Fruit fly (Drosophila melanogaster) whole organism, embryonic: ENCODE measurements around the gene RpS28a.

ENCODE experiments used
- ATbp ChIP-seq: fragments of 200-800 bp; sonication (Bioruptor generic); optimal IDR thresholded peaks from 2 replicates; lab custom pipeline; 2017; ENCODE audit warnings: missing biosample characterization, mild to moderate bottlenecking, missing genetic modification characterization, missing genetic modification reagents
- CG10209 ChIP-seq: fragments of 200-800 bp; sonication (Bioruptor generic); optimal IDR thresholded peaks from 3 replicates; lab custom pipeline; 2017; ENCODE audit warnings: missing biosample characterization, mild to moderate bottlenecking, missing genetic modification characterization, missing genetic modification reagents
- CG12155 ChIP-seq: fragments of 200-800 bp; sonication (Bioruptor generic); optimal IDR thresholded peaks from 3 replicates; lab custom pipeline; 2016; ENCODE audit warnings: missing biosample characterization, missing genetic modification characterization
- CG12744 ChIP-seq: fragments of 200-800 bp; sonication (Bioruptor generic); optimal IDR thresholded peaks from 2 replicates; lab custom pipeline; 2016; ENCODE audit warnings: missing biosample characterization, missing genetic modification characterization
- CG13624 ChIP-seq: fragments of 200-800 bp; sonication (Bioruptor generic); optimal IDR thresholded peaks from 2 replicates; lab custom pipeline; 2016; ENCODE audit warnings: missing biosample characterization, missing genetic modification characterization
- CG15696 ChIP-seq: fragments of 200-800 bp; sonication (Bioruptor generic); optimal IDR thresholded peaks from 2 replicates; lab custom pipeline; 2019; ENCODE audit warnings: missing biosample characterization, mild to moderate bottlenecking, missing genetic modification characterization, moderate library complexity
- CG1603 ChIP-seq: fragments of 200-800 bp; sonication (Bioruptor generic); optimal IDR thresholded peaks from 2 replicates; lab custom pipeline; 2019; ENCODE audit warnings: missing biosample characterization, mild to moderate bottlenecking, missing genetic modification characterization, moderate library complexity
- CG17186 ChIP-seq: fragments of 200-800 bp; sonication (Bioruptor generic); optimal IDR thresholded peaks from 3 replicates; lab custom pipeline; 2017; ENCODE audit warnings: missing biosample characterization, missing genetic modification reagents, missing genetic modification characterization
- CG18011 ChIP-seq: fragments of 200-800 bp; sonication (Bioruptor generic); optimal IDR thresholded peaks from 2 replicates; lab custom pipeline; 2017; ENCODE audit warnings: missing biosample characterization, missing genetic modification characterization, mild to moderate bottlenecking, moderate library complexity, missing genotype
- CG18476 ChIP-seq: fragments of 200-800 bp; sonication (Bioruptor generic); optimal IDR thresholded peaks from 2 replicates; lab custom pipeline; 2016; ENCODE audit warnings: missing biosample characterization, mild to moderate bottlenecking, missing genetic modification characterization
- CG18599 ChIP-seq: fragments of 200-800 bp; sonication (Bioruptor generic); optimal IDR thresholded peaks from 3 replicates; lab custom pipeline; 2017; ENCODE audit warnings: missing biosample characterization, missing genetic modification characterization, mild to moderate bottlenecking, moderate library complexity, missing genetic modification reagents
- CG31365 ChIP-seq: fragments of 200-800 bp; sonication (Bioruptor generic); optimal IDR thresholded peaks from 2 replicates; lab custom pipeline; 2018; ENCODE audit warnings: missing biosample characterization, mild to moderate bottlenecking, missing genetic modification characterization
- CG5180 ChIP-seq: fragments of 200-800 bp; sonication (Bioruptor generic); optimal IDR thresholded peaks from 3 replicates; lab custom pipeline; 2017; ENCODE audit warnings: missing biosample characterization, missing genetic modification characterization, mild to moderate bottlenecking, moderate library complexity, missing genetic modification reagents
- CG5953 ChIP-seq: fragments of 200-800 bp; sonication (Bioruptor generic); IDR thresholded peaks from 2 replicates; pipeline ENCODE4 v1.3.6; 2022; ENCODE audit warnings: missing biosample characterization, missing genetic modification characterization
- CG6791 ChIP-seq: fragments of 200-800 bp; sonication (Bioruptor generic); IDR thresholded peaks from 3 replicates; pipeline ENCODE4 v1.3.6; 2022; ENCODE audit warnings: missing biosample characterization, missing genetic modification characterization; ENCODE audit not compliant: partially characterized antibody
- CG7357 ChIP-seq: fragments of 200-800 bp; sonication (Bioruptor generic); IDR thresholded peaks from 3 replicates; pipeline ENCODE4 v1.3.6; 2022; ENCODE audit warnings: missing biosample characterization, missing genetic modification characterization
- CG8944 ChIP-seq: fragments of 200-800 bp; sonication (Bioruptor generic); optimal IDR thresholded peaks from 3 replicates; lab custom pipeline; 2016; ENCODE audit warnings: missing biosample characterization, missing genetic modification characterization
- CG9609 ChIP-seq: fragments of 200-800 bp; sonication (Bioruptor generic); optimal IDR thresholded peaks from 3 replicates; lab custom pipeline; 2016; ENCODE audit warnings: missing biosample characterization, missing genetic modification characterization
- Chrac-16 ChIP-seq: fragments of 200-800 bp; sonication (Bioruptor generic); optimal IDR thresholded peaks from 3 replicates; lab custom pipeline; 2016; ENCODE audit warnings: missing biosample characterization, missing genetic modification characterization
- CoRest ChIP-seq: fragments of 200-800 bp; sonication (Bioruptor generic); optimal IDR thresholded peaks from 3 replicates; lab custom pipeline; 2018; ENCODE audit warnings: missing biosample characterization, mild to moderate bottlenecking, missing genetic modification characterization, moderate library complexity
- D19B ChIP-seq: fragments of 200-800 bp; sonication (Bioruptor generic); optimal IDR thresholded peaks from 2 replicates; lab custom pipeline; 2017; ENCODE audit warnings: missing biosample characterization, mild to moderate bottlenecking, missing genetic modification characterization
- ERR ChIP-seq: fragments of 200-800 bp; sonication (Bioruptor generic); optimal IDR thresholded peaks from 2 replicates; lab custom pipeline; 2016; ENCODE audit warnings: missing biosample characterization, missing genetic modification characterization
- Ets97D ChIP-seq: fragments of 200-800 bp; sonication (Bioruptor generic); optimal IDR thresholded peaks from 3 replicates; lab custom pipeline; 2016; ENCODE audit warnings: missing biosample characterization, missing genetic modification characterization
- Hand ChIP-seq: fragments of 200-800 bp; sonication (Bioruptor generic); optimal IDR thresholded peaks from 2 replicates; lab custom pipeline; 2017; ENCODE audit warnings: mild to moderate bottlenecking, missing biosample characterization, missing genetic modification reagents, missing genetic modification characterization
- Hsf ChIP-seq: fragments of 200-800 bp; sonication (Bioruptor generic); optimal IDR thresholded peaks from 3 replicates; lab custom pipeline; 2016; ENCODE audit warnings: missing biosample characterization, missing genetic modification characterization
- Med ChIP-seq: fragments of 200-800 bp; sonication (Bioruptor generic); peaks from one replicate; lab custom pipeline; 2016; ENCODE audit warnings: missing biosample characterization, missing genetic modification characterization, mild to moderate bottlenecking, inconsistent platforms, moderate library complexity
- Ravus ChIP-seq: fragments of 200-800 bp; sonication (Bioruptor generic); IDR thresholded peaks from 2 replicates; pipeline ENCODE4 v1.3.6; 2022; ENCODE audit warnings: missing biosample characterization, missing genetic modification characterization
- Stat92E ChIP-seq, 3 experiments: fragments of >200 bp in 2 of 3; fragments of 200-800 bp in 1 of 3; sonication (Bioruptor generic) in 1 of 3; optimal IDR thresholded peaks; 2 replicates each; lab custom pipeline; 2017 to 2019; ENCODE audit warnings: missing biosample characterization in 3 of 3, missing genetic modification characterization in 3 of 3, mild to moderate bottlenecking in 1 of 3, moderate library complexity in 1 of 3
- Taf1 ChIP-seq: fragments of 200-800 bp; sonication (Bioruptor generic); IDR thresholded peaks from 2 replicates; pipeline ENCODE4 v1.3.6; 2022; ENCODE audit warnings: missing biosample characterization, missing genetic modification characterization
- Xbp1 ChIP-seq: fragments of 200-800 bp; sonication (Bioruptor generic); optimal IDR thresholded peaks from 3 replicates; lab custom pipeline; 2016; ENCODE audit warnings: missing biosample characterization, mild to moderate bottlenecking, missing genetic modification characterization
- YL-1 ChIP-seq: fragments of 200-800 bp; sonication (Bioruptor generic); optimal IDR thresholded peaks from 3 replicates; lab custom pipeline; 2017; ENCODE audit warnings: missing biosample characterization, mild to moderate bottlenecking, missing genetic modification characterization
- abd-A ChIP-seq: fragments of 200-800 bp; sonication (Bioruptor generic); optimal IDR thresholded peaks from 3 replicates; lab custom pipeline; 2019; ENCODE audit warnings: missing biosample characterization, mild to moderate bottlenecking, missing genetic modification characterization, moderate library complexity
- ac ChIP-seq: fragments of 200-800 bp; sonication (Bioruptor generic); optimal IDR thresholded peaks from 3 replicates; lab custom pipeline; 2017; ENCODE audit warnings: missing biosample characterization, mild to moderate bottlenecking, missing genetic modification characterization
- dm ChIP-seq: fragments of 200-800 bp; sonication (Bioruptor generic); optimal IDR thresholded peaks from 3 replicates; lab custom pipeline; 2016; ENCODE audit warnings: missing biosample characterization, missing genetic modification characterization
- fru ChIP-seq: fragments of >200 bp; optimal IDR thresholded peaks from 2 replicates; lab custom pipeline; 2017
- gro ChIP-seq: fragments of 200-800 bp; sonication (Bioruptor generic); optimal IDR thresholded peaks from 2 replicates; lab custom pipeline; 2016; ENCODE audit warnings: missing biosample characterization, missing genetic modification characterization
- insv ChIP-seq, 2 experiments: fragments of 200-800 bp; sonication (Bioruptor generic); optimal IDR thresholded peaks; 3 replicates each; lab custom pipeline; 2016 to 2018; ENCODE audit warnings: missing biosample characterization in 2 of 2, missing genetic modification characterization in 2 of 2
- klu ChIP-seq: fragments of 200-800 bp; sonication (Bioruptor generic); IDR thresholded peaks from 2 replicates; pipeline ENCODE4 v1.3.6; 2022; ENCODE audit warnings: missing biosample characterization, missing genetic modification characterization
- knrl ChIP-seq: fragments of 200-800 bp; sonication (Bioruptor generic); IDR thresholded peaks from 3 replicates; pipeline ENCODE4 v1.3.6; 2022; ENCODE audit warnings: missing biosample characterization, missing genetic modification characterization; ENCODE audit not compliant: partially characterized antibody
- pfk ChIP-seq: fragments of 200-800 bp; sonication (Bioruptor generic); optimal IDR thresholded peaks from 2 replicates; lab custom pipeline; 2018; ENCODE audit warnings: missing biosample characterization, mild to moderate bottlenecking, missing genetic modification characterization, moderate library complexity
- pho ChIP-seq: fragments of 200-800 bp; sonication (Bioruptor generic); optimal IDR thresholded peaks from 2 replicates; lab custom pipeline; 2016; ENCODE audit warnings: missing biosample characterization, missing genetic modification characterization
- prd ChIP-seq, 3 experiments: fragments of >200 bp in 2 of 3; fragments of 200-800 bp in 1 of 3; sonication (Bioruptor generic) in 1 of 3; optimal IDR thresholded peaks in 2 of 3; IDR thresholded peaks in 1 of 3; 2 replicates in 2 of 3; 3 replicates in 1 of 3; pipeline versions ENCODE4 v1.3.6 to Lab custom; 2017 to 2022; ENCODE audit warnings: missing biosample characterization in 1 of 3, missing genetic modification characterization in 1 of 3
- run ChIP-seq: fragments of 200-800 bp; sonication (Bioruptor generic); optimal IDR thresholded peaks from 3 replicates; lab custom pipeline; 2018; ENCODE audit warnings: missing biosample characterization, mild to moderate bottlenecking, missing genetic modification characterization
- salm ChIP-seq: fragments of 200-800 bp; sonication (Bioruptor generic); optimal IDR thresholded peaks from 2 replicates; lab custom pipeline; 2018; ENCODE audit warnings: missing biosample characterization, mild to moderate bottlenecking, missing genetic modification characterization
- sisA ChIP-seq: fragments of 200-800 bp; sonication (Bioruptor generic); IDR thresholded peaks from 2 replicates; pipeline ENCODE4 v1.3.6; 2022; ENCODE audit warnings: missing biosample characterization, missing genetic modification characterization
- tio ChIP-seq: fragments of 200-800 bp; sonication (Bioruptor generic); optimal IDR thresholded peaks from 2 replicates; lab custom pipeline; 2017; ENCODE audit warnings: missing biosample characterization, missing genetic modification characterization, inconsistent platforms
- unc-4 ChIP-seq: fragments of 200-800 bp; sonication (Bioruptor generic); IDR thresholded peaks from 2 replicates; pipeline ENCODE4 v1.3.6; 2022; ENCODE audit warnings: missing biosample characterization, missing genetic modification characterization; ENCODE audit not compliant: partially characterized antibody

RpS28a gene

dm6 chr3R:30058057-30058868 is 35.8 kb upstream of the RpS28a start, which contains the start of gene sima (continued):
- TF ChIP-seq Stat92E (GFP tag; optimal IDR thresholded peaks at IDR 0.05; lab: Kevin White, UChicago) (peak in 1 of 3 experiments; percentile 22), CG12744 (GFP tag; lab: Kevin White, UChicago) (peak; percentile 14), Med (peak; percentile 83), CoRest (tag; lab: Kevin White, UChicago) (peak; percentile 46), salm (tag; lab: Kevin White, UChicago) (no peak), CG1603 (tag; lab: Kevin White, UChicago) (peak; percentile 71), run (tag; lab: Kevin White, UChicago) (no peak), tio (GFP tag; lab: Kevin White, UChicago) (no peak), ATbp (GFP tag; lab: Kevin White, UChicago) (no peak), Chrac-16 (GFP tag; lab: Kevin White, UChicago) (peak; percentile 43), Taf1 (GFP tag; lab: Robert Waterston, UW) (0 out of 2 replicates have a peak, but pooled peaks have one; percentile 33), Hsf (GFP tag; lab: Kevin White, UChicago) (peak; percentile 39), CG10209 (GFP tag; lab: Kevin White, UChicago) (no peak), sisA (no peak), CG18476 (GFP tag; lab: Kevin White, UChicago) (no peak), CG18599 (GFP tag; lab: Kevin White, UChicago) (peak; percentile 24), CG9609 (peak; percentile 18), CG5953 (no peak), CG18011 (GFP tag; lab: Kevin White, UChicago) (no peak), D19B (GFP tag; lab: Kevin White, UChicago) (no peak), CG12155 (GFP tag; lab: Kevin White, UChicago) (peak; percentile 41), abd-A (tag; lab: Kevin White, UChicago) (peak; percentile 61), CG5180 (GFP tag; lab: Kevin White, UChicago) (no peak), ERR (peak; percentile 34), Xbp1 (GFP tag; lab: Kevin White, UChicago) (peak; percentile 57), Ets97D (GFP tag; lab: Kevin White, UChicago) (peak; percentile 69), dm (GFP tag; lab: Kevin White, UChicago) (peak; percentile 32), CG7357 (GFP tag; lab: Robert Waterston, UW) (no peak), klu (GFP tag; lab: Robert Waterston, UW) (no peak), CG31365 (tag; lab: Kevin White, UChicago) (no peak), ac (GFP tag; lab: Kevin White, UChicago) (no peak), CG15696 (tag; lab: Kevin White, UChicago) (no peak), prd (optimal IDR thresholded peaks at IDR 0.05; lab: Kevin White, UChicago) (no peak), prd (GFP tag; IDR thresholded peaks at IDR 0.05; lab: Robert Waterston, UW) (peak; percentile 53; the same call in 1 of the 3 replicates), pho (GFP tag; lab: Kevin White, UChicago) (no peak), insv (GFP tag; optimal IDR thresholded peaks at IDR 0.05; lab: Kevin White, UChicago) (no peak), knrl (GFP tag; lab: Robert Waterston, UW) (no peak; the same call in 2 of the 3 replicates), pfk (peak; percentile 9), Ravus (GFP tag; lab: Robert Waterston, UW) (no peak), CG8944 (peak; percentile 4), YL-1 (GFP tag; lab: Kevin White, UChicago) (peak; percentile 46), CG6791 (GFP tag; lab: Robert Waterston, UW) (0 out of 3 replicates have a peak, but pooled peaks have one; percentile 31), CG17186 (GFP tag; lab: Kevin White, UChicago) (no peak), fru (lab: Kevin White, UChicago) (no peak), CG13624 (peak; percentile 58), gro (GFP tag; lab: Kevin White, UChicago) (no peak), Hand (GFP tag; lab: Kevin White, UChicago) (no peak), unc-4 (GFP tag; lab: Robert Waterston, UW) (0 out of 2 replicates have a peak, but pooled peaks have one; percentile 19)
